Worm (Caenorhabditis elegans): ENCODE results near the gene ZC239.20.

DNA sequence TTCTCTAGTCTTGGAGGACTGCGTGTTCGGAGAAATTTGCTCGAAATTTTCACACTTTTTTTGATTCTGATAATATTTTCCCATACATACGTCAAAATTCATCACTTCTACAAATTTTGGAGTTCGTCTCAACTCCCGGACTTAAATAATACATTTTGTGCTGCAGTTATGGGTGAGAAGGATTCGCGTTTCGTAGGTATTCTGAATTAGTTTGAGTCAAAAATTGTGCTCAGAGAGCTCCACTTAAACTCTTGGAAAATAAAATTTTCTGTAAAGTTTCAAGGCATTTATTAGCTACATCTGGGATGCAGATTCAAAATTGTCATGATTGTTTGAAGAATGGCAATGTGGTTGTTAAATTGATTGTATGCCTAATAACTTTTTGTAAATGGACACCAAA lies 7.6 kb upstream of the ZC239.20 start, which contains the start of gene ZC239.4:
- TF ChIP-seq fkh-6 (tag; optimal IDR thresholded peaks at IDR 0.05) (no peak), pqm-1 (tag; optimal IDR thresholded peaks at IDR 0.05) (no peak), elt-2 (tag; optimal IDR thresholded peaks at IDR 0.05) (no peak), F13H6.1 (tag; optimal IDR thresholded peaks at IDR 0.05) (no peak)

All from whole organism, late embryonic.